Worm (Caenorhabditis elegans): ENCODE results near the gene gsto-2.
A peak's percentile ranks its signal among the peaks of the same experiment; 100 is the strongest.

The gsto-2 gene

ce11 chrIII:8529772-8530171 is 24.8 kb upstream of the gsto-2 start, which contains the start of gene ZC21.10:
Gene ZC21.10 (plus strand): TSS chrIII:8530072.
- TF ChIP-seq flh-1 (GFP tag; optimal IDR thresholded peaks at IDR 0.05) (no peak), ceh-83 (GFP tag; optimal IDR thresholded peaks at IDR 0.05) (no peak), mab-5 (tag; optimal IDR thresholded peaks at IDR 0.05) (no peak), ceh-43 (GFP tag; optimal IDR thresholded peaks at IDR 0.05) (no peak), nhr-237 (tag; optimal IDR thresholded peaks at IDR 0.05) (no peak), nhr-28 (tag; optimal IDR thresholded peaks at IDR 0.05) (no peak), nhr-2 (tag; optimal IDR thresholded peaks at IDR 0.05) (no peak)

- TF ChIP-seq ces-1 (GFP tag; optimal IDR thresholded peaks at IDR 0.05), result peak; percentile 4
- TF ChIP-seq mep-1 (tag; optimal IDR thresholded peaks at IDR 0.05), result no peak
Observed at ce11 chrIII:8533900-8534299, 20.7 kb upstream of the gsto-2 start.

- TF ChIP-seq unc-39 (tag; optimal IDR thresholded peaks at IDR 0.05) (no peak), mab-5 (tag; optimal IDR thresholded peaks at IDR 0.05) (no peak), zip-8 (tag; optimal IDR thresholded peaks at IDR 0.05) (no peak), ceh-43 (GFP tag; optimal IDR thresholded peaks at IDR 0.05) (no peak), bed-3 (GFP tag; optimal IDR thresholded peaks at IDR 0.05) (no peak), mep-1 (tag; optimal IDR thresholded peaks at IDR 0.05) (no peak), unc-120 (tag; optimal IDR thresholded peaks at IDR 0.05; ENCODE audit: poor library complexity, severe bottlenecking) (no peak), drap-1 (GFP tag; optimal IDR thresholded peaks at IDR 0.05) (no peak), ham-2 (GFP tag; optimal IDR thresholded peaks at IDR 0.05) (no peak), nhr-237 (tag; optimal IDR thresholded peaks at IDR 0.05) (no peak), flh-1 (GFP tag; optimal IDR thresholded peaks at IDR 0.05) (no peak), sptf-1 (tag; optimal IDR thresholded peaks at IDR 0.05) (no peak), lsy-2 (tag; optimal IDR thresholded peaks at IDR 0.05) (no peak), nhr-12 (tag; optimal IDR thresholded peaks at IDR 0.05) (no peak), snpc-4 (tag; optimal IDR thresholded peaks at IDR 0.05) (no peak), pha-4 (tag; optimal IDR thresholded peaks at IDR 0.05) (no peak), hlh-1 (tag; optimal IDR thresholded peaks at IDR 0.05) (no peak)
Observed at ce11 chrIII:8534647-8535181, 19.9 kb upstream of the gsto-2 start, which contains the start of gene trp-1. Gene trp-1 (plus strand): TSS chrIII:8535131.

ce11 chrIII:8535445-8535844 is 19.1 kb upstream of the gsto-2 start:
- no peak for TF ChIP-seq elt-1 (tag; optimal IDR thresholded peaks at IDR 0.05; ENCODE audit: borderline replicate concordance, insufficient read depth)
- no peak for TF ChIP-seq sem-2 (GFP tag; optimal IDR thresholded peaks at IDR 0.05)
- no peak for TF ChIP-seq zip-8 (tag; optimal IDR thresholded peaks at IDR 0.05)
- no peak for TF ChIP-seq nhr-28 (tag; optimal IDR thresholded peaks at IDR 0.05)

ce11 chrIII:8545515-8545914 is 9.1 kb upstream of the gsto-2 start, which contains the start of gene ZC21.6:
Gene ZC21.6 (minus strand): TSS chrIII:8545615.
- TF ChIP-seq lsy-2 (tag; optimal IDR thresholded peaks at IDR 0.05) (no peak), nhr-12 (tag; optimal IDR thresholded peaks at IDR 0.05) (no peak), ham-2 (GFP tag; optimal IDR thresholded peaks at IDR 0.05) (no peak), ces-1 (GFP tag; optimal IDR thresholded peaks at IDR 0.05) (no peak)

ce11 chrIII:8551705-8552104 is 2.9 kb upstream of the gsto-2 start:
- TF ChIP-seq ceh-83 (GFP tag; optimal IDR thresholded peaks at IDR 0.05) (no peak), flh-1 (GFP tag; optimal IDR thresholded peaks at IDR 0.05) (no peak), mep-1 (tag; optimal IDR thresholded peaks at IDR 0.05) (no peak), unc-62 (GFP tag; optimal IDR thresholded peaks at IDR 0.05) (no peak), nhr-2 (tag; optimal IDR thresholded peaks at IDR 0.05) (no peak), drap-1 (GFP tag; optimal IDR thresholded peaks at IDR 0.05) (no peak), ceh-43 (GFP tag; optimal IDR thresholded peaks at IDR 0.05) (no peak), ham-2 (GFP tag; optimal IDR thresholded peaks at IDR 0.05) (no peak)

ce11 chrIII:8552125-8552524 is 2.4 kb upstream of the gsto-2 start, which contains the start of gene C02D5.4:
Gene C02D5.4 (plus strand): TSS chrIII:8552165.
- TF ChIP-seq lsy-2 (tag; optimal IDR thresholded peaks at IDR 0.05), result no peak
- TF ChIP-seq lin-32 (GFP tag; optimal IDR thresholded peaks at IDR 0.05), result no peak
- no peak for TF ChIP-seq nhr-28 (tag; optimal IDR thresholded peaks at IDR 0.05)
- no peak for TF ChIP-seq flh-1 (GFP tag; optimal IDR thresholded peaks at IDR 0.05)
- TF ChIP-seq zip-8 (tag; optimal IDR thresholded peaks at IDR 0.05), result no peak
- no peak for TF ChIP-seq lin-13 (tag; optimal IDR thresholded peaks at IDR 0.05)
- no peak for TF ChIP-seq nhr-237 (tag; optimal IDR thresholded peaks at IDR 0.05)
- no peak for TF ChIP-seq blmp-1 (tag; optimal IDR thresholded peaks at IDR 0.05)
- TF ChIP-seq ceh-39 (tag; optimal IDR thresholded peaks at IDR 0.05), result no peak
- no peak for TF ChIP-seq ceh-83 (GFP tag; optimal IDR thresholded peaks at IDR 0.05)
- no peak for TF ChIP-seq sptf-1 (tag; optimal IDR thresholded peaks at IDR 0.05)
- no peak for TF ChIP-seq tbx-8 (GFP tag; optimal IDR thresholded peaks at IDR 0.05)
- TF ChIP-seq cnd-1 (tag; optimal IDR thresholded peaks at IDR 0.05), result no peak
- no peak for TF ChIP-seq hlh-1 (tag; optimal IDR thresholded peaks at IDR 0.05)
- no peak for TF ChIP-seq elt-1 (tag; optimal IDR thresholded peaks at IDR 0.05; ENCODE audit: borderline replicate concordance, insufficient read depth)
- no peak for TF ChIP-seq nhr-12 (tag; optimal IDR thresholded peaks at IDR 0.05)
- no peak for TF ChIP-seq nhr-76 (tag; optimal IDR thresholded peaks at IDR 0.05)
- TF ChIP-seq pha-4 (tag; optimal IDR thresholded peaks at IDR 0.05), result no peak
- TF ChIP-seq mab-5 (tag; optimal IDR thresholded peaks at IDR 0.05), result no peak
- TF ChIP-seq ces-1 (GFP tag; optimal IDR thresholded peaks at IDR 0.05), result no peak
